Worm (Caenorhabditis elegans) whole organism, L4/young adult: ENCODE measurements around the gene lem-2.

Experiments used
- W03F9.2 ChIP-seq: fragments of 150-350 bp; optimal IDR thresholded peaks from 2 replicates; lab custom pipeline; 2014; ENCODE audit warnings: missing biosample characterization, missing genetic modification characterization
- him-1 ChIP-seq: sonication (generic microtip); optimal IDR thresholded peaks from 2 replicates; lab custom pipeline; 2016; ENCODE audit warnings: missing genotype, missing genetic modification reagents, missing genetic modification characterization, missing compliant biosample characterization

ce11 chrII:14036724-14037483, 26.3 kb upstream of the lem-2 start:
- TF ChIP-seq him-1 = peak; percentile 55
- no peak for TF ChIP-seq W03F9.2 (tag; lab: Kevin White, UChicago)
